Fruit fly (Drosophila melanogaster) whole organism, prepupa: Measurements from ENCODE around the gene Nedd8.

Experiments
- Blimp-1 ChIP-seq: fragments of 200-800 bp; sonication (Bioruptor generic); optimal IDR thresholded peaks from 3 replicates; lab custom pipeline; 2017; ENCODE audit warnings: missing biosample characterization, missing genetic modification characterization, mild to moderate bottlenecking, moderate library complexity, missing genetic modification reagents
- CG10631 ChIP-seq: fragments of 200-800 bp; sonication (Bioruptor generic); optimal IDR thresholded peaks from 2 replicates; lab custom pipeline; 2016; ENCODE audit warnings: missing biosample characterization, missing genetic modification characterization
- CG11294 ChIP-seq: fragments of 200-800 bp; sonication (Bioruptor generic); IDR thresholded peaks from 2 replicates; pipeline ENCODE4 v1.3.6; 2022; ENCODE audit warnings: missing biosample characterization, missing genetic modification characterization
- CG11762 ChIP-seq: fragments of 200-800 bp; sonication (Bioruptor generic); optimal IDR thresholded peaks from 3 replicates; lab custom pipeline; 2016; ENCODE audit warnings: missing biosample characterization, missing genetic modification characterization; ENCODE audit not compliant: insufficient read depth
- CG11902 ChIP-seq: fragments of 200-800 bp; sonication (Bioruptor generic); optimal IDR thresholded peaks from 3 replicates; lab custom pipeline; 2016; ENCODE audit warnings: missing biosample characterization, missing genetic modification characterization
- CG15336 ChIP-seq: fragments of 200-800 bp; sonication (Bioruptor generic); IDR thresholded peaks from 2 replicates; pipeline ENCODE4 v1.3.6; 2022; ENCODE audit warnings: missing biosample characterization, missing genetic modification characterization
- CG16779 ChIP-seq: fragments of 200-800 bp; sonication (Bioruptor generic); optimal IDR thresholded peaks from 3 replicates; lab custom pipeline; 2017; ENCODE audit warnings: missing biosample characterization, mild to moderate bottlenecking, missing genetic modification characterization
- CG3032 ChIP-seq: fragments of 200-800 bp; optimal IDR thresholded peaks from 2 replicates; lab custom pipeline; 2019; ENCODE audit warnings: missing biosample characterization, mild to moderate bottlenecking, missing genetic modification characterization, moderate library complexity
- CG31627 ChIP-seq: fragments of 200-800 bp; sonication (Bioruptor generic); optimal IDR thresholded peaks from 3 replicates; lab custom pipeline; 2016; ENCODE audit warnings: missing biosample characterization, missing genetic modification characterization
- CG32006 ChIP-seq: fragments of 200-800 bp; sonication (Bioruptor generic); optimal IDR thresholded peaks from 3 replicates; lab custom pipeline; 2017; ENCODE audit warnings: missing biosample characterization, mild to moderate bottlenecking, missing genetic modification characterization
- CG34406 ChIP-seq: fragments of 200-800 bp; sonication (Bioruptor generic); optimal IDR thresholded peaks from 3 replicates; lab custom pipeline; 2016; ENCODE audit warnings: missing biosample characterization, missing genetic modification characterization
- CG3919 ChIP-seq: fragments of 200-800 bp; sonication (Bioruptor generic); optimal IDR thresholded peaks from 3 replicates; lab custom pipeline; 2016; ENCODE audit warnings: missing biosample characterization, missing genetic modification characterization
- CG6163 ChIP-seq: fragments of 200-800 bp; sonication (Bioruptor generic); IDR thresholded peaks from 3 replicates; pipeline ENCODE4 v1.3.6; 2022; ENCODE audit warnings: missing biosample characterization, missing genetic modification characterization
- CG6276 ChIP-seq: fragments of 200-800 bp; sonication (Bioruptor generic); optimal IDR thresholded peaks from 2 replicates; lab custom pipeline; 2017; ENCODE audit warnings: missing biosample characterization, mild to moderate bottlenecking, missing genetic modification characterization
- CG6792 ChIP-seq: fragments of 200-800 bp; sonication (Bioruptor generic); optimal IDR thresholded peaks from 3 replicates; lab custom pipeline; 2016; ENCODE audit warnings: missing biosample characterization, missing genetic modification characterization
- CG6808 ChIP-seq: fragments of 200-800 bp; sonication (Bioruptor generic); optimal IDR thresholded peaks from 3 replicates; lab custom pipeline; 2017; ENCODE audit warnings: missing biosample characterization, missing genetic modification characterization, mild to moderate bottlenecking, moderate library complexity, missing genetic modification reagents
- CG6854 ChIP-seq: fragments of 200-800 bp; sonication (Bioruptor generic); optimal IDR thresholded peaks from 2 replicates; lab custom pipeline; 2017; ENCODE audit warnings: missing biosample characterization, mild to moderate bottlenecking, missing genetic modification characterization
- CG7368 ChIP-seq: fragments of 200-800 bp; sonication (Bioruptor generic); optimal IDR thresholded peaks from 3 replicates; lab custom pipeline; 2016; ENCODE audit warnings: missing biosample characterization, missing genetic modification characterization
- CG8119 ChIP-seq: fragments of 200-800 bp; sonication (Bioruptor generic); IDR thresholded peaks from 3 replicates; pipeline ENCODE4 v1.3.6; 2022; ENCODE audit warnings: missing biosample characterization, missing genetic modification characterization
- CG8319 ChIP-seq: fragments of 200-800 bp; sonication (Bioruptor generic); optimal IDR thresholded peaks from 3 replicates; lab custom pipeline; 2016; ENCODE audit warnings: missing biosample characterization, missing genetic modification characterization
- CG8632 ChIP-seq: fragments of 200-800 bp; sonication (Bioruptor generic); optimal IDR thresholded peaks from 3 replicates; lab custom pipeline; 2016; ENCODE audit warnings: missing biosample characterization, missing genetic modification characterization
- CG9139 ChIP-seq: fragments of 200-800 bp; sonication (Bioruptor generic); optimal IDR thresholded peaks from 3 replicates; lab custom pipeline; 2017; ENCODE audit warnings: missing biosample characterization, mild to moderate bottlenecking, missing genetic modification characterization
- Eip75B ChIP-seq: fragments of 200-800 bp; sonication (Bioruptor generic); optimal IDR thresholded peaks from 3 replicates; lab custom pipeline; 2016; ENCODE audit warnings: missing biosample characterization, missing genetic modification characterization
- Eip78C ChIP-seq: fragments of 200-800 bp; sonication (Bioruptor generic); peaks from one replicate; lab custom pipeline; 2016; ENCODE audit warnings: missing biosample characterization, missing genetic modification characterization
- Eip93F ChIP-seq: fragments of 200-800 bp; sonication (Bioruptor generic); optimal IDR thresholded peaks from 2 replicates; lab custom pipeline; 2016; ENCODE audit warnings: missing biosample characterization, mild to moderate bottlenecking, missing genetic modification characterization
- Ets21C ChIP-seq: fragments of 200-800 bp; sonication (Bioruptor generic); optimal IDR thresholded peaks from 3 replicates; lab custom pipeline; 2016; ENCODE audit warnings: missing biosample characterization, missing genetic modification characterization
- Gug ChIP-seq: fragments of 200-800 bp; sonication (Bioruptor generic); IDR thresholded peaks from 2 replicates; pipeline ENCODE4 v1.3.6; 2022; ENCODE audit warnings: missing biosample characterization, missing genetic modification characterization
- Hr38 ChIP-seq: sonication (Bioruptor generic); optimal IDR thresholded peaks from 2 replicates; lab custom pipeline; 2016; ENCODE audit warnings: missing biosample characterization, missing genetic modification characterization
- Hr39 ChIP-seq: fragments of 200-800 bp; sonication (Bioruptor generic); optimal IDR thresholded peaks from 2 replicates; lab custom pipeline; 2016; ENCODE audit warnings: missing biosample characterization, missing genetic modification characterization
- Hr4 ChIP-seq: fragments of 200-800 bp; sonication (Bioruptor generic); optimal IDR thresholded peaks from 3 replicates; lab custom pipeline; 2016; ENCODE audit warnings: missing biosample characterization, missing genetic modification characterization
- Lpt ChIP-seq: fragments of 200-800 bp; sonication (Bioruptor generic); optimal IDR thresholded peaks from 3 replicates; lab custom pipeline; 2016; ENCODE audit warnings: missing biosample characterization, missing genetic modification characterization
- Met ChIP-seq: fragments of 200-800 bp; sonication (Bioruptor generic); optimal IDR thresholded peaks from 3 replicates; lab custom pipeline; 2016; ENCODE audit warnings: missing biosample characterization, missing genetic modification characterization
- OdsH ChIP-seq: fragments of 200-800 bp; sonication (Bioruptor generic); optimal IDR thresholded peaks from 3 replicates; lab custom pipeline; 2016; ENCODE audit warnings: missing biosample characterization, missing genetic modification characterization
- acj6 ChIP-seq: fragments of 200-800 bp; sonication (Bioruptor generic); optimal IDR thresholded peaks from 3 replicates; lab custom pipeline; 2016; ENCODE audit warnings: missing biosample characterization, missing genetic modification characterization
- cyc ChIP-seq: fragments of 200-800 bp; sonication (Bioruptor generic); optimal IDR thresholded peaks from 3 replicates; lab custom pipeline; 2016; ENCODE audit warnings: missing biosample characterization, missing genetic modification characterization
- dac ChIP-seq: fragments of 200-800 bp; sonication (Bioruptor generic); optimal IDR thresholded peaks from 2 replicates; lab custom pipeline; 2017; ENCODE audit warnings: missing biosample characterization, mild to moderate bottlenecking, missing genetic modification characterization
- dsx ChIP-seq: fragments of 200-800 bp; optimal IDR thresholded peaks from 3 replicates; lab custom pipeline; 2019; ENCODE audit warnings: missing biosample characterization, mild to moderate bottlenecking, missing genetic modification characterization, moderate library complexity; ENCODE audit not compliant: poor library complexity, severe bottlenecking
- eg ChIP-seq: fragments of 200-800 bp; sonication (Bioruptor generic); IDR thresholded peaks from 3 replicates; pipeline ENCODE4 v1.3.6; 2022; ENCODE audit warnings: missing biosample characterization, missing genetic modification characterization
- fd85E ChIP-seq: fragments of 200-800 bp; sonication (Bioruptor generic); optimal IDR thresholded peaks from 3 replicates; lab custom pipeline; 2016; ENCODE audit warnings: missing biosample characterization, missing genetic modification characterization
- lz ChIP-seq: fragments of 200-800 bp; sonication (Bioruptor generic); optimal IDR thresholded peaks from 3 replicates; lab custom pipeline; 2016; ENCODE audit warnings: missing biosample characterization, missing genetic modification characterization
- net ChIP-seq: fragments of 200-800 bp; sonication (Bioruptor generic); optimal IDR thresholded peaks from 3 replicates; lab custom pipeline; 2016; ENCODE audit warnings: missing biosample characterization, missing genetic modification characterization
- pdm3 ChIP-seq: fragments of 200-800 bp; sonication (Bioruptor generic); optimal IDR thresholded peaks from 3 replicates; lab custom pipeline; 2016; ENCODE audit warnings: missing biosample characterization, missing genetic modification characterization
- salr ChIP-seq, 2 experiments: fragments of 200-800 bp; sonication (Bioruptor generic); optimal IDR thresholded peaks; 3 replicates each; lab custom pipeline; 2016 to 2018; ENCODE audit warnings: missing biosample characterization in 2 of 2, missing genetic modification characterization in 2 of 2, mild to moderate bottlenecking in 1 of 2
- spab ChIP-seq: fragments of 200-800 bp; sonication (Bioruptor generic); optimal IDR thresholded peaks from 2 replicates; lab custom pipeline; 2017; ENCODE audit warnings: missing biosample characterization, mild to moderate bottlenecking, missing genetic modification characterization, missing genetic modification reagents
- ss ChIP-seq, 2 experiments: fragments of 200-800 bp; sonication (Bioruptor generic); optimal IDR thresholded peaks; 2 replicates in 1 of 2; 3 replicates in 1 of 2; lab custom pipeline; 2017 to 2018; ENCODE audit warnings: mild to moderate bottlenecking in 2 of 2, missing biosample characterization in 2 of 2, missing genetic modification characterization in 2 of 2, moderate library complexity in 1 of 2
- svp ChIP-seq: fragments of 200-800 bp; sonication (Bioruptor generic); peaks from one replicate; lab custom pipeline; 2016; ENCODE audit warnings: missing biosample characterization, missing genetic modification characterization
- topi ChIP-seq: fragments of 200-800 bp; sonication (Bioruptor generic); optimal IDR thresholded peaks from 3 replicates; lab custom pipeline; 2016; ENCODE audit warnings: missing biosample characterization, missing genetic modification characterization

Nedd8 gene

dm6 chr2L:18990133-18990532 is 38.5 kb upstream of the Nedd8 start, which contains the start of gene CG15170:
TSS of gene CG15170 (minus strand) at chr2L:18990233.
- no peak for TF ChIP-seq spab (GFP tag; lab: Kevin White, UChicago)
- TF ChIP-seq Eip93F (GFP tag; lab: Kevin White, UChicago): no peak
- no peak for TF ChIP-seq Gug (GFP tag; lab: Robert Waterston, UW)
- no peak for TF ChIP-seq fd85E (GFP tag; lab: Kevin White, UChicago)
- no peak for TF ChIP-seq OdsH (GFP tag; lab: Kevin White, UChicago)
- no peak for TF ChIP-seq Met (GFP tag; lab: Kevin White, UChicago)
- TF ChIP-seq CG6792 (GFP tag; lab: Kevin White, UChicago): no peak
- TF ChIP-seq CG8319: no peak

dm6 chr2L:18987078-18987895 is 35.6 kb upstream of the Nedd8 start, which contains the start of the genes Swip-1 and EMC5:
TSS of gene Swip-1 (minus strand) at chr2L:18987280.
TSS of gene EMC5 (plus strand) at chr2L:18987707.
- TF ChIP-seq CG34406 (GFP tag; lab: Kevin White, UChicago) (peak; percentile 48), dac (GFP tag; lab: Kevin White, UChicago) (no peak), CG32006 (GFP tag; lab: Kevin White, UChicago) (peak; percentile 48), salr (GFP tag; optimal IDR thresholded peaks at IDR 0.05; lab: Kevin White, UChicago) (peak in 1 of 2 experiments; percentile 58), Ets21C (GFP tag; lab: Kevin White, UChicago) (no peak), acj6 (GFP tag; lab: Kevin White, UChicago) (peak; percentile 35), Eip93F (GFP tag; lab: Kevin White, UChicago) (no peak), CG3919 (peak; percentile 50), svp (GFP tag; lab: Kevin White, UChicago) (no peak), CG11902 (GFP tag; lab: Kevin White, UChicago) (peak; percentile 51), cyc (GFP tag; lab: Kevin White, UChicago) (no peak), Hr38 (GFP tag; lab: Kevin White, UChicago) (no peak), Blimp-1 (GFP tag; lab: Kevin White, UChicago) (no peak), CG6792 (GFP tag; lab: Kevin White, UChicago) (no peak), pdm3 (peak; percentile 2), CG6854 (GFP tag; lab: Kevin White, UChicago) (peak; percentile 44), CG9139 (GFP tag; lab: Kevin White, UChicago) (no peak), Lpt (GFP tag; lab: Kevin White, UChicago) (no peak), dsx (GFP tag; lab: Kevin White, UChicago) (peak; percentile 16), CG31627 (GFP tag; lab: Kevin White, UChicago) (peak; percentile 26), CG6808 (GFP tag; lab: Kevin White, UChicago) (peak; percentile 35), CG3032 (tag; lab: Kevin White, UChicago) (peak; percentile 66), CG6163 (GFP tag; lab: Robert Waterston, UW) (peak; percentile 61; the same call in 2 of the 3 replicates), topi (GFP tag; lab: Kevin White, UChicago) (peak; percentile 17), spab (GFP tag; lab: Kevin White, UChicago) (no peak), Eip78C (GFP tag; lab: Kevin White, UChicago) (peak; percentile 56), CG11762 (no peak), ss (GFP tag; optimal IDR thresholded peaks at IDR 0.05; lab: Kevin White, UChicago) (no peak), CG8632 (GFP tag; lab: Kevin White, UChicago) (no peak), CG8319 (no peak), CG15336 (no peak), CG8119 (GFP tag; lab: Robert Waterston, UW) (0 out of 3 replicates have a peak, but pooled peaks have one; percentile 38), lz (GFP tag; lab: Kevin White, UChicago) (peak; percentile 26), net (GFP tag; lab: Kevin White, UChicago) (peak; percentile 20), Gug (GFP tag; lab: Robert Waterston, UW) (no peak), CG6276 (GFP tag; lab: Kevin White, UChicago) (no peak), Hr39 (GFP tag; lab: Kevin White, UChicago) (no peak), CG7368 (GFP tag; lab: Kevin White, UChicago) (no peak), CG16779 (no peak), CG10631 (GFP tag; lab: Kevin White, UChicago) (peak; percentile 71), eg (GFP tag; lab: Robert Waterston, UW) (peak; percentile 19; the same call in 2 of the 3 replicates), CG11294 (GFP tag; lab: Robert Waterston, UW) (no peak), Eip75B (peak; percentile 18), OdsH (GFP tag; lab: Kevin White, UChicago) (peak; percentile 36), Hr4 (GFP tag; lab: Kevin White, UChicago) (peak; percentile 49), Met (GFP tag; lab: Kevin White, UChicago) (peak; percentile 13), fd85E (GFP tag; lab: Kevin White, UChicago) (no peak)
